Worm (Caenorhabditis elegans): Measurements from ENCODE around the gene pqn-71.

The pqn-71 gene

DNA sequence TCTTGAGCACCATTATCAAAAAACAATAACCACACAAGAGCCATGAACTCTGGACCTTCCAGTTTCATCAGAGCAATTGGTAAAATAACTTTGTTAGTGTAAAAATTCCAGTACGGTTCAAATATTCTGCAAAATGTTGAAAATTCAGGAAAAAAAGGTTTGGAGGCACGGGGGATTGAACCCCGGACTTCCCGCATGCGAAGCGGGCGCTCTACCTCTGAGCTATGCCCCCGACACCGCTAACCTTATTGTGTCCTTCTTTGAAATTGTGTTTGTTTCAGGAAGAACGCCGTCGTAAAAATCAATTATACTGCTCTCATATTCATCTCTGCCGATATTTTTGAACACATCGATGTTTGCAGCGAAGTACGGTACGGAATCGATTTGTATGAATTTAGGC lies 14.3 kb downstream of the pqn-71 start (continued):
- TF ChIP-seq zfp-2 (tag; optimal IDR thresholded peaks at IDR 0.05): no peak
- no peak for TF ChIP-seq ceh-28 (tag; optimal IDR thresholded peaks at IDR 0.05)
- TF ChIP-seq ZK337.2 (GFP tag; IDR thresholded peaks at IDR 0.05): no peak
- no peak for TF ChIP-seq mxl-3 (GFP tag; optimal IDR thresholded peaks at IDR 0.05)
- TF ChIP-seq ztf-7 (tag; optimal IDR thresholded peaks at IDR 0.05): no peak
- TF ChIP-seq aha-1 (tag): peak; percentile 14
- TF ChIP-seq F10B5.3 (tag; optimal IDR thresholded peaks at IDR 0.05): no peak
- TF ChIP-seq lin-38 (GFP tag; IDR thresholded peaks at IDR 0.05): no peak
- no peak for TF ChIP-seq egl-27 (tag; optimal IDR thresholded peaks at IDR 0.05)
- TF ChIP-seq nhr-28 (tag; optimal IDR thresholded peaks at IDR 0.05): no peak
- no peak for TF ChIP-seq dmd-9 (GFP tag; IDR thresholded peaks at IDR 0.05)
- no peak for TF ChIP-seq spr-3 (GFP tag; optimal IDR thresholded peaks at IDR 0.05)
- TF ChIP-seq F49E8.2 (tag; optimal IDR thresholded peaks at IDR 0.05; ENCODE audit: borderline replicate concordance): no peak
- no peak for TF ChIP-seq nhr-25 (tag; optimal IDR thresholded peaks at IDR 0.05; ENCODE audit: borderline replicate concordance, insufficient read depth)
- no peak for TF ChIP-seq daf-8 (GFP tag; IDR thresholded peaks at IDR 0.05)
- TF ChIP-seq ama-1 (optimal IDR thresholded peaks at IDR 0.05): no peak
- TF ChIP-seq madf-9 (GFP tag; conservative IDR thresholded peaks at IDR 0.05): no peak
- no peak for TF ChIP-seq dmd-6 (GFP tag; IDR thresholded peaks at IDR 0.05)
- no peak for TF ChIP-seq lir-3 (tag; optimal IDR thresholded peaks at IDR 0.05)
- TF ChIP-seq ceh-32 (tag; optimal IDR thresholded peaks at IDR 0.05; ENCODE audit: poor library complexity): no peak
- no peak for TF ChIP-seq F37D6.2 (tag; optimal IDR thresholded peaks at IDR 0.05)
- no peak for TF ChIP-seq T20F7.1 (GFP tag; optimal IDR thresholded peaks at IDR 0.05)
- no peak for TF ChIP-seq lin-29 (GFP tag; IDR thresholded peaks at IDR 0.05)
- no peak for TF ChIP-seq ceh-62 (tag; optimal IDR thresholded peaks at IDR 0.05)
- peak; percentile 14 for TF ChIP-seq duxl-1 (tag; optimal IDR thresholded peaks at IDR 0.05; ENCODE audit: poor library complexity)
- no peak for TF ChIP-seq nhr-42 (GFP tag; IDR thresholded peaks at IDR 0.05)
- no peak for TF ChIP-seq dpl-1 (GFP tag; optimal IDR thresholded peaks at IDR 0.05)
- no peak for TF ChIP-seq snpc-4 (tag; optimal IDR thresholded peaks at IDR 0.05)
- no peak for TF ChIP-seq zfp-3 (GFP tag; conservative IDR thresholded peaks at IDR 0.05)
- TF ChIP-seq fkh-10 (GFP tag; optimal IDR thresholded peaks at IDR 0.05): no peak
- no peak for TF ChIP-seq hlh-30 (tag; optimal IDR thresholded peaks at IDR 0.05; ENCODE audit: insufficient read depth)
- TF ChIP-seq mxl-2 (GFP tag; conservative IDR thresholded peaks at IDR 0.05): no peak
- no peak for TF ChIP-seq nhr-11 (tag; optimal IDR thresholded peaks at IDR 0.05)
- no peak for TF ChIP-seq nhr-77 (tag; optimal IDR thresholded peaks at IDR 0.05)
- no peak for TF ChIP-seq lin-15B (tag; optimal IDR thresholded peaks at IDR 0.05)
- no peak for TF ChIP-seq F44E2.7 (GFP tag; IDR thresholded peaks at IDR 0.05)
- TF ChIP-seq fos-1 (tag; optimal IDR thresholded peaks at IDR 0.05): no peak
- TF ChIP-seq Y5F2A.4 (GFP tag; optimal IDR thresholded peaks at IDR 0.05): no peak
- TF ChIP-seq php-3 (GFP tag; IDR thresholded peaks at IDR 0.05): no peak
- no peak for TF ChIP-seq zip-2 (tag; optimal IDR thresholded peaks at IDR 0.05)
- no peak for TF ChIP-seq zip-11 (GFP tag; IDR thresholded peaks at IDR 0.05)
- no peak for TF ChIP-seq Y105C5A.15 (GFP tag; IDR thresholded peaks at IDR 0.05)
- TF ChIP-seq daf-12 (tag; optimal IDR thresholded peaks at IDR 0.05): no peak
- no peak for TF ChIP-seq D1046.2 (GFP tag; IDR thresholded peaks at IDR 0.05)
- TF ChIP-seq nhr-76 (tag; optimal IDR thresholded peaks at IDR 0.05): no peak
- no peak for TF ChIP-seq hmg-1.1 (GFP tag; IDR thresholded peaks at IDR 0.05)
- no peak for TF ChIP-seq ces-1 (GFP tag; optimal IDR thresholded peaks at IDR 0.05)
- peak in 1 of 2 experiments; percentile 7 for TF ChIP-seq daf-16 (GFP tag; optimal IDR thresholded peaks at IDR 0.05)
- peak; percentile 22 for TF ChIP-seq daf-16 (tag; optimal IDR thresholded peaks at IDR 0.05)
- no peak for TF ChIP-seq aly-2 (tag; optimal IDR thresholded peaks at IDR 0.05)
- TF ChIP-seq hlh-11 (tag; optimal IDR thresholded peaks at IDR 0.05): peak; percentile 2
- no peak for TF ChIP-seq ztf-11 (tag; optimal IDR thresholded peaks at IDR 0.05)
- TF ChIP-seq dmd-8 (GFP tag; IDR thresholded peaks at IDR 0.05): peak; percentile 73; the same call in 1 of the 2 replicates
